Worm (Caenorhabditis elegans): ENCODE measurements around the gene endu-2.

- TF ChIP-seq tbx-8 (GFP tag; optimal IDR thresholded peaks at IDR 0.05) (no peak), ztf-11 (tag; optimal IDR thresholded peaks at IDR 0.05) (no peak), elt-3 (tag; optimal IDR thresholded peaks at IDR 0.05) (no peak), flh-1 (GFP tag; optimal IDR thresholded peaks at IDR 0.05) (no peak), unc-39 (tag; optimal IDR thresholded peaks at IDR 0.05) (no peak), mep-1 (tag; optimal IDR thresholded peaks at IDR 0.05) (no peak), lin-13 (tag; optimal IDR thresholded peaks at IDR 0.05) (no peak), lsy-2 (tag; optimal IDR thresholded peaks at IDR 0.05) (no peak), unc-62 (GFP tag; optimal IDR thresholded peaks at IDR 0.05) (no peak), lin-32 (GFP tag; optimal IDR thresholded peaks at IDR 0.05) (no peak)
These were observed 4.0 kb downstream of the endu-2 start, which contains the start of gene kqt-2 for ce11 chrX:8246126-8246525.

Measured in whole organism, mixed stage, embryonic.